Worm (Caenorhabditis elegans) whole organism, L1 larva: Measurements from ENCODE around the gene Y42G9A.1.

ENCODE experiments used
- C04F5.9 ChIP-seq: sonication (generic microtip); optimal IDR thresholded peaks from 2 replicates; lab custom pipeline; 2016; ENCODE audit warnings: missing genetic modification characterization, missing compliant biosample characterization
- C16A3.4 ChIP-seq: fragments of 150-350 bp; optimal IDR thresholded peaks from 2 replicates; lab custom pipeline; 2014; ENCODE audit warnings: missing biosample characterization, missing genetic modification characterization
- aly-2 ChIP-seq: fragments of 150-350 bp; optimal IDR thresholded peaks from 2 replicates; lab custom pipeline; 2014; ENCODE audit warnings: missing biosample characterization, missing genetic modification characterization
- ama-1 ChIP-seq: fragments of 150-350 bp; optimal IDR thresholded peaks from 2 replicates; lab custom pipeline; 2014
- blmp-1 ChIP-seq: fragments of 150-350 bp; optimal IDR thresholded peaks from 2 replicates; lab custom pipeline; 2014; ENCODE audit warnings: missing biosample characterization, missing genetic modification characterization
- ceh-82 ChIP-seq, 3 experiments: fragments of 150-350 bp in 1 of 3; sonication (generic microtip) in 2 of 3; optimal IDR thresholded peaks; 2 replicates each; lab custom pipeline; 2014 to 2017; ENCODE audit warnings: missing biosample characterization in 3 of 3, missing genetic modification characterization in 3 of 3
- efl-1 ChIP-seq, 4 experiments: fragments of 150-350 bp; optimal IDR thresholded peaks in 3 of 4; peaks in 1 of 4; 1 replicate in 1 of 4; 2 replicates in 3 of 4; lab custom pipeline; 2014; ENCODE audit warnings: missing biosample characterization in 2 of 4, missing genetic modification characterization in 2 of 4, missing genetic modification reagents in 2 of 4
- elt-3 ChIP-seq, 6 experiments: fragments of 150-350 bp in 1 of 6; sonication (generic microtip); optimal IDR thresholded peaks; 2 replicates each; lab custom pipeline; 2017 to 2018; ENCODE audit warnings: missing biosample characterization in 6 of 6, missing genetic modification characterization in 6 of 6, inconsistent platforms in 1 of 6
- fos-1 ChIP-seq: fragments of 150-350 bp; optimal IDR thresholded peaks from 2 replicates; lab custom pipeline; 2014; ENCODE audit warnings: missing biosample characterization, missing genetic modification characterization
- grh-1 ChIP-seq: fragments of 200-800 bp; sonication (Bioruptor generic); IDR thresholded peaks from 2 replicates; pipeline ENCODE4 v1.3.6; 2022; ENCODE audit warnings: missing genetic modification reagents, missing genetic modification characterization, missing compliant biosample characterization
- lin-13 ChIP-seq: fragments of 150-350 bp; optimal IDR thresholded peaks from 2 replicates; lab custom pipeline; 2014; ENCODE audit warnings: missing biosample characterization, missing genetic modification reagents, missing genetic modification characterization
- lin-14 ChIP-seq: fragments of 200-800 bp; sonication (Bioruptor generic); optimal IDR thresholded peaks from 2 replicates; lab custom pipeline; 2018; ENCODE audit warnings: mild to moderate bottlenecking, missing genetic modification characterization, moderate library complexity, missing compliant biosample characterization
- lin-15B ChIP-seq: fragments of 150-350 bp; sonication (generic microtip); optimal IDR thresholded peaks from 3 replicates; lab custom pipeline; 2014; ENCODE audit warnings: missing biosample characterization, missing genetic modification characterization
- lir-3 ChIP-seq: sonication (generic microtip); optimal IDR thresholded peaks from 2 replicates; lab custom pipeline; 2016; ENCODE audit warnings: mild to moderate bottlenecking, missing genetic modification characterization, moderate library complexity, missing compliant biosample characterization; ENCODE audit not compliant: poor library complexity
- lsy-2 ChIP-seq, 2 experiments: fragments of 150-350 bp; optimal IDR thresholded peaks; 2 replicates each; lab custom pipeline; 2014; ENCODE audit warnings: missing biosample characterization in 2 of 2, missing genetic modification characterization in 2 of 2
- mef-2 ChIP-seq: fragments of 150-350 bp; optimal IDR thresholded peaks from 2 replicates; lab custom pipeline; 2014; ENCODE audit warnings: missing biosample characterization, missing genetic modification characterization
- nhr-12 ChIP-seq: sonication (generic microtip); optimal IDR thresholded peaks from 2 replicates; lab custom pipeline; 2017; ENCODE audit warnings: missing biosample characterization, missing genetic modification characterization
- nhr-20 ChIP-seq: sonication (generic microtip); optimal IDR thresholded peaks from 2 replicates; lab custom pipeline; 2016; ENCODE audit warnings: mild to moderate bottlenecking, missing genetic modification characterization, missing compliant biosample characterization
- nhr-71 ChIP-seq: sonication (generic microtip); optimal IDR thresholded peaks from 2 replicates; lab custom pipeline; 2016; ENCODE audit warnings: mild to moderate bottlenecking, missing genetic modification characterization, moderate library complexity, missing compliant biosample characterization
- nhr-77 ChIP-seq: fragments of 150-350 bp; optimal IDR thresholded peaks from 2 replicates; lab custom pipeline; 2014; ENCODE audit warnings: missing biosample characterization, missing genetic modification characterization
- nhr-85 ChIP-seq: sonication (generic microtip); peaks from one replicate; lab custom pipeline; 2016; ENCODE audit warnings: missing genetic modification characterization, inconsistent platforms, missing compliant biosample characterization
- nhr-90 ChIP-seq: sonication (generic microtip); optimal IDR thresholded peaks from 2 replicates; lab custom pipeline; 2016; ENCODE audit warnings: mild to moderate bottlenecking, missing genetic modification characterization, missing compliant biosample characterization; ENCODE audit not compliant: poor library complexity
- snpc-4 ChIP-seq: fragments of 150-350 bp; optimal IDR thresholded peaks from 2 replicates; lab custom pipeline; 2014; ENCODE audit warnings: missing biosample characterization, missing genetic modification characterization
- snu-23 ChIP-seq: sonication (generic microtip); optimal IDR thresholded peaks from 2 replicates; lab custom pipeline; 2016; ENCODE audit warnings: missing genetic modification characterization, missing compliant biosample characterization
- sox-4 ChIP-seq: sonication (generic microtip); optimal IDR thresholded peaks from 2 replicates; lab custom pipeline; 2016; ENCODE audit warnings: missing genetic modification characterization, missing compliant biosample characterization
- sptf-1 ChIP-seq: fragments of 150-350 bp; optimal IDR thresholded peaks from 2 replicates; lab custom pipeline; 2014; ENCODE audit warnings: missing biosample characterization, missing genetic modification characterization
- sup-37 ChIP-seq: fragments of 200-800 bp; sonication (Bioruptor generic); optimal IDR thresholded peaks from 2 replicates; lab custom pipeline; 2018; ENCODE audit warnings: mild to moderate bottlenecking, missing genetic modification characterization, missing compliant biosample characterization
- swsn-7 ChIP-seq: sonication (generic microtip); optimal IDR thresholded peaks from 2 replicates; lab custom pipeline; 2016; ENCODE audit warnings: missing genetic modification characterization, missing compliant biosample characterization
- unc-130 ChIP-seq: fragments of 150-350 bp; optimal IDR thresholded peaks from 2 replicates; lab custom pipeline; 2017; ENCODE audit warnings: missing biosample characterization, missing genetic modification characterization, inconsistent platforms
- unc-62 ChIP-seq: fragments of 150-350 bp; optimal IDR thresholded peaks from 2 replicates; lab custom pipeline; 2014; ENCODE audit warnings: missing biosample characterization, missing genetic modification reagents, missing genetic modification characterization
- unc-86 ChIP-seq: sonication (generic microtip); optimal IDR thresholded peaks from 2 replicates; lab custom pipeline; 2016; ENCODE audit warnings: missing genetic modification characterization, missing compliant biosample characterization
- vab-15 ChIP-seq: sonication (generic microtip); optimal IDR thresholded peaks from 2 replicates; lab custom pipeline; 2017; ENCODE audit warnings: missing genotype, mild to moderate bottlenecking, missing genetic modification characterization, missing compliant biosample characterization

Gene Y42G9A.1

ce11 chrIII:6198378-6199234 is 48.8 kb downstream of the Y42G9A.1 start, which contains the start of the genes C23G10.7 and rpn-2 (continued):
- TF ChIP-seq fos-1 (peak; percentile 32), swsn-7 (peak; percentile 74), unc-86 (tag; lab: Kevin White, UChicago) (peak; percentile 61), lin-14 (GFP tag; lab: Kevin White, UChicago) (peak; percentile 64), nhr-20 (tag; lab: Kevin White, UChicago) (peak; percentile 72), nhr-90 (tag; lab: Kevin White, UChicago) (peak; percentile 62), snu-23 (GFP tag; lab: Kevin White, UChicago) (peak; percentile 78), lin-13 (GFP tag; lab: Kevin White, UChicago) (peak; percentile 66), ama-1 (peak; percentile 14), nhr-77 (tag; lab: Kevin White, UChicago) (peak; percentile 47), elt-3 (tag; optimal IDR thresholded peaks at IDR 0.05; lab: Kevin White, UChicago) (peak in 2 of 6 experiments; percentile 38 to 48), sox-4 (tag; lab: Kevin White, UChicago) (no peak), snpc-4 (peak; percentile 31), lsy-2 (tag; optimal IDR thresholded peaks at IDR 0.05; lab: Kevin White, UChicago) (peak; percentile 83 to 86), blmp-1 (tag; lab: Kevin White, UChicago) (peak; percentile 52), C16A3.4 (tag; lab: Kevin White, UChicago) (peak; percentile 56), sptf-1 (no peak), unc-62 (GFP tag; lab: Kevin White, UChicago) (no peak), ceh-82 (tag; optimal IDR thresholded peaks at IDR 0.05; lab: Kevin White, UChicago) (peak; percentile 62 to 68 (median 63)), lir-3 (tag; lab: Kevin White, UChicago) (peak; percentile 1), C04F5.9 (tag; lab: Kevin White, UChicago) (peak; percentile 36), aly-2 (tag; lab: Kevin White, UChicago) (no peak), nhr-71 (tag; lab: Kevin White, UChicago) (peak; percentile 84), nhr-85 (peak; percentile 81)

ce11 chrIII:6201325-6201724 is 51.6 kb downstream of the Y42G9A.1 start:
- TF ChIP-seq vab-15 (tag; lab: Kevin White, UChicago): no peak

- TF ChIP-seq mef-2 (tag; lab: Kevin White, UChicago) (no peak), lir-3 (tag; lab: Kevin White, UChicago) (no peak), nhr-12 (tag; lab: Kevin White, UChicago) (no peak), unc-130 (no peak), efl-1 (optimal IDR thresholded peaks at IDR 0.05; lab: Kevin White, UChicago) (no peak), efl-1 (GFP tag; optimal IDR thresholded peaks at IDR 0.05 in 1 of 2; lab: Kevin White, UChicago) (peak in 1 of 2 experiments; percentile 38), grh-1 (GFP tag; lab: Robert Waterston, UW) (no peak), sptf-1 (no peak), aly-2 (tag; lab: Kevin White, UChicago) (peak; percentile 12), lin-15B (no peak), sup-37 (GFP tag; lab: Kevin White, UChicago) (no peak)
These were observed 52.7 kb downstream of the Y42G9A.1 start for ce11 chrIII:6202440-6202839.
